Fruit fly (Drosophila melanogaster) whole organism, prepupa: ENCODE results near the gene CG13116.

Experiments used
- CG10631 ChIP-seq: fragments of 200-800 bp; sonication (Bioruptor generic); optimal IDR thresholded peaks from 2 replicates; lab custom pipeline; 2016; ENCODE audit warnings: missing biosample characterization, missing genetic modification characterization
- CG10669 ChIP-seq: fragments of 200-800 bp; sonication (Bioruptor generic); optimal IDR thresholded peaks from 3 replicates; lab custom pipeline; 2018; ENCODE audit warnings: missing biosample characterization, mild to moderate bottlenecking, missing genetic modification characterization, moderate library complexity
- CG11902 ChIP-seq: fragments of 200-800 bp; sonication (Bioruptor generic); optimal IDR thresholded peaks from 3 replicates; lab custom pipeline; 2016; ENCODE audit warnings: missing biosample characterization, missing genetic modification characterization
- CG15336 ChIP-seq: fragments of 200-800 bp; sonication (Bioruptor generic); IDR thresholded peaks from 2 replicates; pipeline ENCODE4 v1.3.6; 2022; ENCODE audit warnings: missing biosample characterization, missing genetic modification characterization
- CG1621 ChIP-seq: fragments of 200-800 bp; sonication (Bioruptor generic); optimal IDR thresholded peaks from 3 replicates; lab custom pipeline; 2018; ENCODE audit warnings: missing biosample characterization, mild to moderate bottlenecking, missing genetic modification characterization
- CG16779 ChIP-seq: fragments of 200-800 bp; sonication (Bioruptor generic); optimal IDR thresholded peaks from 3 replicates; lab custom pipeline; 2017; ENCODE audit warnings: missing biosample characterization, mild to moderate bottlenecking, missing genetic modification characterization
- CG3032 ChIP-seq: fragments of 200-800 bp; optimal IDR thresholded peaks from 2 replicates; lab custom pipeline; 2019; ENCODE audit warnings: missing biosample characterization, mild to moderate bottlenecking, missing genetic modification characterization, moderate library complexity
- CG31627 ChIP-seq: fragments of 200-800 bp; sonication (Bioruptor generic); optimal IDR thresholded peaks from 3 replicates; lab custom pipeline; 2016; ENCODE audit warnings: missing biosample characterization, missing genetic modification characterization
- CG32006 ChIP-seq: fragments of 200-800 bp; sonication (Bioruptor generic); optimal IDR thresholded peaks from 3 replicates; lab custom pipeline; 2017; ENCODE audit warnings: missing biosample characterization, mild to moderate bottlenecking, missing genetic modification characterization
- CG4318 ChIP-seq: fragments of 200-800 bp; sonication (Bioruptor generic); optimal IDR thresholded peaks from 3 replicates; lab custom pipeline; 2017; ENCODE audit warnings: missing biosample characterization, mild to moderate bottlenecking, missing genetic modification characterization
- CG6163 ChIP-seq: fragments of 200-800 bp; sonication (Bioruptor generic); IDR thresholded peaks from 3 replicates; pipeline ENCODE4 v1.3.6; 2022; ENCODE audit warnings: missing biosample characterization, missing genetic modification characterization
- CG6276 ChIP-seq: fragments of 200-800 bp; sonication (Bioruptor generic); optimal IDR thresholded peaks from 2 replicates; lab custom pipeline; 2017; ENCODE audit warnings: missing biosample characterization, mild to moderate bottlenecking, missing genetic modification characterization
- CG6854 ChIP-seq: fragments of 200-800 bp; sonication (Bioruptor generic); optimal IDR thresholded peaks from 2 replicates; lab custom pipeline; 2017; ENCODE audit warnings: missing biosample characterization, mild to moderate bottlenecking, missing genetic modification characterization
- Eip78C ChIP-seq: fragments of 200-800 bp; sonication (Bioruptor generic); peaks from one replicate; lab custom pipeline; 2016; ENCODE audit warnings: missing biosample characterization, missing genetic modification characterization
- Ets96B ChIP-seq: fragments of 200-800 bp; optimal IDR thresholded peaks from 2 replicates; lab custom pipeline; 2019; ENCODE audit warnings: missing biosample characterization, mild to moderate bottlenecking, missing genetic modification characterization, moderate library complexity
- Hr39 ChIP-seq: fragments of 200-800 bp; sonication (Bioruptor generic); optimal IDR thresholded peaks from 2 replicates; lab custom pipeline; 2016; ENCODE audit warnings: missing biosample characterization, missing genetic modification characterization
- OdsH ChIP-seq: fragments of 200-800 bp; sonication (Bioruptor generic); optimal IDR thresholded peaks from 3 replicates; lab custom pipeline; 2016; ENCODE audit warnings: missing biosample characterization, missing genetic modification characterization
- Sox102F ChIP-seq: fragments of 200-800 bp; sonication (Bioruptor generic); optimal IDR thresholded peaks from 2 replicates; lab custom pipeline; 2016; ENCODE audit warnings: missing biosample characterization, mild to moderate bottlenecking, missing genetic modification characterization
- Sox14 ChIP-seq: fragments of 200-800 bp; sonication (Bioruptor generic); optimal IDR thresholded peaks from 3 replicates; lab custom pipeline; 2016; ENCODE audit warnings: missing biosample characterization, missing genetic modification characterization
- Sox15 ChIP-seq: fragments of 200-800 bp; sonication (Bioruptor generic); optimal IDR thresholded peaks from 3 replicates; lab custom pipeline; 2016; ENCODE audit warnings: missing biosample characterization, missing genetic modification characterization
- achi ChIP-seq: fragments of 200-800 bp; sonication (Bioruptor generic); optimal IDR thresholded peaks from 3 replicates; lab custom pipeline; 2016; ENCODE audit warnings: missing biosample characterization, missing genetic modification characterization
- dac ChIP-seq: fragments of 200-800 bp; sonication (Bioruptor generic); optimal IDR thresholded peaks from 2 replicates; lab custom pipeline; 2017; ENCODE audit warnings: missing biosample characterization, mild to moderate bottlenecking, missing genetic modification characterization
- dsx ChIP-seq: fragments of 200-800 bp; optimal IDR thresholded peaks from 3 replicates; lab custom pipeline; 2019; ENCODE audit warnings: missing biosample characterization, mild to moderate bottlenecking, missing genetic modification characterization, moderate library complexity; ENCODE audit not compliant: poor library complexity, severe bottlenecking
- eg ChIP-seq: fragments of 200-800 bp; sonication (Bioruptor generic); IDR thresholded peaks from 3 replicates; pipeline ENCODE4 v1.3.6; 2022; ENCODE audit warnings: missing biosample characterization, missing genetic modification characterization
- fd59A ChIP-seq: fragments of 200-800 bp; sonication (Bioruptor generic); optimal IDR thresholded peaks from 2 replicates; lab custom pipeline; 2017; ENCODE audit warnings: missing biosample characterization, mild to moderate bottlenecking, missing genetic modification characterization, missing genetic modification reagents
- fkh ChIP-seq: fragments of 200-800 bp; sonication (Bioruptor generic); optimal IDR thresholded peaks from 3 replicates; lab custom pipeline; 2017; ENCODE audit warnings: missing biosample characterization, mild to moderate bottlenecking, missing genetic modification characterization, moderate library complexity
- lz ChIP-seq: fragments of 200-800 bp; sonication (Bioruptor generic); optimal IDR thresholded peaks from 3 replicates; lab custom pipeline; 2016; ENCODE audit warnings: missing biosample characterization, missing genetic modification characterization
- net ChIP-seq: fragments of 200-800 bp; sonication (Bioruptor generic); optimal IDR thresholded peaks from 3 replicates; lab custom pipeline; 2016; ENCODE audit warnings: missing biosample characterization, missing genetic modification characterization
- pdm3 ChIP-seq: fragments of 200-800 bp; sonication (Bioruptor generic); optimal IDR thresholded peaks from 3 replicates; lab custom pipeline; 2016; ENCODE audit warnings: missing biosample characterization, missing genetic modification characterization
- ss ChIP-seq, 2 experiments: fragments of 200-800 bp; sonication (Bioruptor generic); optimal IDR thresholded peaks; 2 replicates in 1 of 2; 3 replicates in 1 of 2; lab custom pipeline; 2017 to 2018; ENCODE audit warnings: mild to moderate bottlenecking in 2 of 2, missing biosample characterization in 2 of 2, missing genetic modification characterization in 2 of 2, moderate library complexity in 1 of 2
- svp ChIP-seq: fragments of 200-800 bp; sonication (Bioruptor generic); peaks from one replicate; lab custom pipeline; 2016; ENCODE audit warnings: missing biosample characterization, missing genetic modification characterization

CG13116 gene

DNA sequence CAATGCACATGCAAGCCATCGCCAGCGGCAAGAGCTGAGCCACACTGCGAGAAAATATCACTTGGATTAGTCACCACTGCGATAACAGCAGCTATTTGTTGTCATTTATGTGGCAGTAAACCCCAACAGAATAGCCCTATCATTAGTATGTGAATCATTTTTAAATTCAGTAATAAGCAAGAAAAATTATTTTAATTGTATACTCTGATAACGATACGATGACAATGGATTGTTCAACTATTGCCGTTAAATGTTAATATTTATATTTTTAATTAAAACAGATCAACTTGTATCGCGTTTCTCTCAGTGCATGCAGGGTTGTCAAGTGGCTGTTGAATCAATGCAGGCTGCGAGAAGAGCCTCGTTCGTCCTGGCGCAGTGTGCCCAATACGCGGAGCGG lies 8.1 kb downstream of the CG13116 start (continued):
- TF ChIP-seq ss (GFP tag; optimal IDR thresholded peaks at IDR 0.05; lab: Kevin White, UChicago) (peak in 1 of 2 experiments; percentile 12), fd59A (GFP tag; lab: Kevin White, UChicago) (no peak), svp (GFP tag; lab: Kevin White, UChicago) (peak; percentile 68), achi (GFP tag; lab: Kevin White, UChicago) (peak; percentile 26), CG32006 (GFP tag; lab: Kevin White, UChicago) (peak; percentile 68), CG6854 (no peak), CG16779 (tag; lab: Kevin White, UChicago) (peak; percentile 2), Sox14 (peak; percentile 8), dsx (peak; percentile 16), OdsH (GFP tag; lab: Kevin White, UChicago) (peak; percentile 52), CG4318 (peak; percentile 29), net (GFP tag; lab: Kevin White, UChicago) (peak; percentile 15), dac (GFP tag; lab: Kevin White, UChicago) (no peak), CG6163 (GFP tag; lab: Robert Waterston, UW) (peak; percentile 24; the same call in 1 of the 3 replicates), Sox15 (no peak), Hr39 (peak; percentile 21), lz (peak; percentile 28), CG1621 (no peak), CG10631 (GFP tag; lab: Kevin White, UChicago) (peak; percentile 44), Ets96B (tag; lab: Kevin White, UChicago) (peak; percentile 40), Eip78C (GFP tag; lab: Kevin White, UChicago) (peak; percentile 77), eg (GFP tag; lab: Robert Waterston, UW) (peak; percentile 45; the same call in 2 of the 3 replicates)

DNA sequence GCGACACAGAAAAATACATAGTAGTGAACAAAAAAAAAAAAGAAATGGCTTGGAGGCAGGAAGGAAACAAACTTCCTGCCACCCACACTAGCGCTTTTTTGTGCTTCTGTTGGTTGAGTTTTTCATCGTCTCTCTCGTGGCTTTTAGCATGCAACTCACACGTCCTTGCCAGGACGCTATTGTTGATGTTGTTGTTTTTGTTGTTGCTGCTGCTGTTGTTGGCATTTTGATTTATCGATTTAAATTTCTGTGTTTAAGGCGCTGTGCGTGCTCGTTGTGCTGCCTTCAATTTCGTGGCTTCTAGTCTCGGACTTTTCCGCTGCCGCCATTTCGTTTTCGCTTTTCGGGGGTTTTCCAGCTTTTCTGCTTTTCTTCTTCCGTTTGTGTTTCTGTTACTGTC lies 9.9 kb downstream of the CG13116 start:
- no peak for TF ChIP-seq CG6854
- no peak for TF ChIP-seq CG15336 (GFP tag; lab: Robert Waterston, UW)
- TF ChIP-seq CG6276 (GFP tag; lab: Kevin White, UChicago) = no peak
- TF ChIP-seq OdsH (GFP tag; lab: Kevin White, UChicago) = no peak
- no peak for TF ChIP-seq dsx
- TF ChIP-seq CG31627 (GFP tag; lab: Kevin White, UChicago) = no peak
- no peak for TF ChIP-seq Sox102F
- no peak for TF ChIP-seq fd59A (GFP tag; lab: Kevin White, UChicago)
- no peak for TF ChIP-seq CG11902 (GFP tag; lab: Kevin White, UChicago)
- TF ChIP-seq pdm3 (GFP tag; lab: Kevin White, UChicago) = no peak

DNA sequence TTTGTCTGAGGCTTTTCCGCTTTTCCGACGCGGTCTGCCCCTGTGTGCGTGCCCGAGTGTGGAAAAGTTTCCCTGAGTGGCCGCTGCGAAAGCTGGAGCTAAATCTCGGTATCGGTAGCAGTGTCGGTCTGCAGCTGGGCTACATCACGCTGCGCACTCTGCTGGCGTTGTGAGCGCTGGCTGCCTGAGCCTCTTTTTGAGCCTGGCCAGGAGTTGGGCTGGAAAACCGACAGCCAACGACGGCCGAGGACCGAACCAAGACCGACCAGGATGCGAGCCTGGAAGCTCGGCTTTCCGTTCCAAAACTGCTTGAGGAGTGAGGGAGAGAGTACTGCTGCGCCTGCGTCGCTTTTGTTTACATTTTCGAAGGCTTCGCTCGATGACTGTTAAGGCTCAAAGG lies 14.1 kb downstream of the CG13116 start:
- TF ChIP-seq eg (GFP tag; lab: Robert Waterston, UW) = 0 out of 3 replicates have a peak, but pooled peaks have one; percentile 9
- TF ChIP-seq CG3032 = no peak

DNA sequence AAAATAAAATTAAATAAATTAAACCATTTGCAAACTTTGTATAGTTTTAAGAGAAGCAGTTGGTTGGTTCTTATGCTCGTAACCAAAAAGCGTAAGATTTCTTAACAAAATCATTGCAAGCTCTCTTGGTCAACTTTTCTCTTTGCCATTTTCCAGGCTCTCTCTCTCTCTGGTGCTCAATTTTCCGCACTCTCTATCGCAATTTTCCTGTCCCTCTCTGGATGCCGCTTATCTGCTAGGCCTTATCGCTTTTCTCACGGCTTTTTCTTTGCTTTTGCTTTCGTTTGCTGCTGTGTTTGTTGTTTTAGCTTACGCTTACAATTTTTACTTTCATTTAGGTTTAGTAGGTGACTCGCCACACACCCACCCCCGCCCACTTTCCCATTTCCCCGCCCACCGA lies 14.9 kb downstream of the CG13116 start:
- TF ChIP-seq CG15336 (GFP tag; lab: Robert Waterston, UW) (no peak), CG31627 (GFP tag; lab: Kevin White, UChicago) (no peak), Hr39 (no peak), fkh (GFP tag; lab: Kevin White, UChicago) (no peak), ss (GFP tag; optimal IDR thresholded peaks at IDR 0.05; lab: Kevin White, UChicago) (no peak), pdm3 (GFP tag; lab: Kevin White, UChicago) (no peak), eg (GFP tag; lab: Robert Waterston, UW) (no peak)

DNA sequence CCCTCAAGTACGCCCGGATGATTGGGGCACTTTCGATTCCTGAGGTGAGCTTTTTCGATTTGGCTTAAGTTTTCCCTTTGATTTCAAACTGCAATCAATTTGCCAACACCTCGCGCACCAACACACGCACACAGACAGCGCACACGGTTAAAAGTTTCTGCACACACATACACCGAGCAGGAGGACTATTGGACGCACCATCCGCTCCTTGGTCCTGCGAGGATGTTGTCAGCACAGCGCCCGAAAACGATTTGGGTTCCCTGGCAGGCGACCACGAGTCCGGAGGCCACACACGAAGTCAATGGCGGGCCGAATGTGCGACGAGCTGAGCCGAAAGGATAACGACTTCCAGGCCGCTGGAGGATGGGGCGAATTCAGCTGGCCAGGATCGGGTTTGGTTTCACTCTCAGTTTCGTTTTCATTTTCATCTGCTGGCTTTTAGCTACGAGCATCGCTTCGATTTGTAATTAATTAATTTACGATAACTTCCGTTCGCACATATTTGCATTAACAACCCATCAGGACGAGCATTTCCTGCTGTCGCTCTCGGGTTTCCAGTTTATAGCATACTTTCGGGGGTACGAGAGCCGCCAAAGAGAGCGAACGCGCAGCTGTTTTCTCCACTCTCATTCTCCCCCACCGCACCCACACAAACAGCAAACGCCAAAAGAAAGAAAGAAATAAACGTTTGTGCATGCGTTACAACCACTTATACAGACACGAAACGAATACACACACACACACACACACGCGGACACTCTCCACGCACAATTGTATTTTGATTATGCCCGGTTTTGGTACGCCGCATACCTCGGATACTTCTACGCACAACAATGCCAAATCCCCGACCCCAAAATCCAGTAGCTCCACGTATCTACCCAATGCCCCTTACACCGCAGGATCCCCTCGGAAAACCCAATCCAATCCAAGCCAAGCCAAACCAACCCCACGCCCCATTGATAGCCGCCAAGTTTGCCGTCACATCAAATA lies 16.8 kb downstream of the CG13116 start, which contains the start of gene Nckx30C:
Gene Nckx30C (minus strand): TSS at position 260 of the 990 bp plus-strand sequence.
- peak; percentile 34 for TF ChIP-seq dac (GFP tag; lab: Kevin White, UChicago)
- no peak for TF ChIP-seq CG10669 (GFP tag; lab: Kevin White, UChicago)
